Worm (Caenorhabditis elegans) whole organism, dauer: ENCODE data around the gene F20E11.7.
"Not testable (repeated sequence)": the region's sequence is repeated elsewhere in the genome, so short reads cannot be mapped to it uniquely, and the experiment has no call there.

Experiments
- unc-62 ChIP-seq: sonication (generic microtip); optimal IDR thresholded peaks from 2 replicates; lab custom pipeline; 2017; ENCODE audit warnings: missing biosample characterization, missing genetic modification reagents, missing genetic modification characterization

The F20E11.7 gene

ce11 chrV:17464278-17464677, at the start of gene F20E11.7:
TSS of gene F20E11.7 (plus strand) at chrV:17464578.
- not testable (repeated sequence) for TF ChIP-seq unc-62

ce11 chrV:17414951-17415350, 49.4 kb upstream of the F20E11.7 start, which contains the start of gene T27C5.12:
TSS of gene T27C5.12 (plus strand) at chrV:17415251.
- no peak for TF ChIP-seq unc-62

- TF ChIP-seq unc-62: no peak
Measured at ce11 chrV:17416833-17417232, 47.5 kb upstream of the F20E11.7 start, which contains the start of gene clc-21. TSS of gene clc-21 (plus strand) at chrV:17417133.

DNA sequence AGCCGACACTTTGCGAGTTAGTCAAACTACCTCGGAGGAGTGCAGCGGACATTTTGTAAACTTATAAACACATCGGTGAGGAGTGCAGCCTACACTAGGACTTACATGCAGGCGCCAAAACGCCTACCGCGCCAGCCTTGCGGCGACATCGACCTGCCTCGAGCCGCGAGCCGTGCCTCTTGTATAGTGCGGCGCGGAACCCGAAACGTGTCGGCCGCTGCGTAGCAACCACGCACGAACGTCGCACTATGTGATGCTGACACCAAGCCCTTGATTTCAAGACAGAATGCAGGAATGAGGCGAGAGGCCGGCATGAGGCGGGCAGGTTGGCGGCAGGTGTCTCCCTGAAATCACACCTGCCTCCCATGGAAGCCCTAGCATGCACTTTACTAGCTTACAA, 35.1 kb upstream of the F20E11.7 start:
- no peak for TF ChIP-seq unc-62

ce11 chrV:17430066-17430465, 34.3 kb upstream of the F20E11.7 start, which contains the start of gene T27C5.10:
TSS of gene T27C5.10 (minus strand) at chrV:17430166.
- no peak for TF ChIP-seq unc-62

- no peak for TF ChIP-seq unc-62
Measured at ce11 chrV:17430903-17431302, 33.5 kb upstream of the F20E11.7 start, which contains the start of gene srbc-27. TSS of gene srbc-27 (plus strand) at chrV:17431203.

- no peak for TF ChIP-seq unc-62
Measured at ce11 chrV:17436492-17436891, 27.9 kb upstream of the F20E11.7 start, which contains the start of gene F20E11.18. TSS of gene F20E11.18 (minus strand) at chrV:17436592.

- no peak for TF ChIP-seq unc-62
Measured at ce11 chrV:17438317-17438716, 26.1 kb upstream of the F20E11.7 start, which contains the start of gene srsx-2. TSS of gene srsx-2 (minus strand) at chrV:17438417.

DNA sequence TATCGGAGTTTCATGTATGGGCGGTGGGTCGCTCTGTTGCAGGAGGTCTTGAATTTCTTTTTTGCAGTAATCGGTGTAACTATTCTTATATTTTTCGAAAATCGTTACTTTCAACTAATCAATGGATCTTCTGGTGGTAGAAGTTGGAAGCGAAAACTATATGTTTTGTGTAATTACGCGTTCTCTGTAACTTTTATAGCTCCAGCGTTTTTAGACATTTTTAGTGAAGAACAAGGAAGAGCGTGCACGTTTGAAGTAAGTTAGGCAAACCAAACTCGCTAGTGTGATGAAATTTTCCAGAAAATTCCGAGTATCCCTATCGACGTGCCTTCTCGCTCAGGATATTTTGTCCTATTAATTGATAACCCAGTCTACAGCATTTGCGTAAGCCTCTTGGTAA, 25.0 kb upstream of the F20E11.7 start, which contains the start of gene srh-154:
Gene srh-154 (plus strand): TSS at position 301 of the 400 bp plus-strand sequence.
- TF ChIP-seq unc-62: no peak

DNA sequence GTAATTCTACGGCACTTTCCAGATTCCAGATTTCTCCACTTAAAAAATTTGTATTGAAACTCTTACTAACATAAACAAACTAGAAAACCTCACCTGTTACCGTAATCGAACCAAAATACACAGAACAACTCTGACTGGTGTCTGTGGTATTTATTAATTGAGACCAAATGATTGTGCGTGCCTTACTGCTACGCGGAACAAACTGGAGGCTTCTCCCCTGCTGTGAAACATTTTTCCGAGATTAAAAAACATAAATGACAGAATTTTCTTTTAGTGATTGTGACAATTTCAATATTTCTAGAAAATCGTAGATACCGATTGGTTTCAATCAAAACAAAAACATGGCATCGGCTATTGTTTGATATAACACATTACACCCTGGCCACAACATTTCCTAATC, 14.5 kb upstream of the F20E11.7 start:
- TF ChIP-seq unc-62: no peak

ce11 chrV:17456197-17456596, 8.2 kb upstream of the F20E11.7 start, which contains the start of gene srh-203:
TSS of gene srh-203 (minus strand) at chrV:17456297.
- TF ChIP-seq unc-62: not testable (repeated sequence)

DNA sequence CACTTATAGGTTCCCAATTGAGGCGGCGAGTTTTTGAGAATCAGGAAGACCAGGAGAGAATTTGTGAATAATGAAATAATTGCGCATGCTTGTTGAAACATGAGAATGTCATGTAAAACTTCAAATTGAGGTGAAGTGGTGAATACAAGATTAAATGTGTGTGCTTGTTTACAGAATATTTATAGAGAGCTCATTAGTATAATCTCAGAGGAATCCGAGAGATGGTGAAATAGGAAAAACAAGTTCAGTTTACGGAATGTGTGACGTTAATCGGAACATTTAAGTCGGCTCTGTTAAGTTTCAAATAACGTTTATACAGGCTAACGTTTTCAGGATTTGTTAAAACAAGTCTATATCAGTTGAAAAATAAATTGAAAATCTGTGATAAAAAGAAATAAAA, 6.3 kb upstream of the F20E11.7 start, which contains the start of gene str-200:
Gene str-200 (minus strand): TSS at position 101 of the 400 bp plus-strand sequence.
- no peak for TF ChIP-seq unc-62

ce11 chrV:17460061-17460460, 4.3 kb upstream of the F20E11.7 start, which contains the start of gene srz-48:
TSS of gene srz-48 (minus strand) at chrV:17460161.
- TF ChIP-seq unc-62: no peak

DNA sequence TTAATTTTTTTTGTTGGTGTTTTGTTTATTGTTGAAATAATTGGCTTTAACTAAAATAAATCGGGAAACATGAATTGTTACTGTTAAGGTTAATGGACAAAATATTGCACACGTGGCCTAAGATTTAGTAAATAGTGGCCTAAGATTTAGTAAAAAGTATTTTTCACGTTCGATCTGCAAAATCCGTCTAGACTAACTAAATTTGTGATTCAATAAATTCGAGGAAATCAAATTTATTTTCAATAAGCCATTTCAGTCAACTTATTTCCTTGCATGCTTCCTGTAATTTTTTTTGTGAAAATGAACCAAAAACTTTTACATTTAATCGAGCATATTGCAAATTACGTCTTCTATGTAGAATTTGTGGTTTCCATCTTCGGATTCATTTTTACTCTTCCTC, 2.4 kb downstream of the F20E11.7 start, which contains the start of gene srw-72:
Gene srw-72 (plus strand): TSS at position 301 of the 400 bp plus-strand sequence.
- no peak for TF ChIP-seq unc-62

DNA sequence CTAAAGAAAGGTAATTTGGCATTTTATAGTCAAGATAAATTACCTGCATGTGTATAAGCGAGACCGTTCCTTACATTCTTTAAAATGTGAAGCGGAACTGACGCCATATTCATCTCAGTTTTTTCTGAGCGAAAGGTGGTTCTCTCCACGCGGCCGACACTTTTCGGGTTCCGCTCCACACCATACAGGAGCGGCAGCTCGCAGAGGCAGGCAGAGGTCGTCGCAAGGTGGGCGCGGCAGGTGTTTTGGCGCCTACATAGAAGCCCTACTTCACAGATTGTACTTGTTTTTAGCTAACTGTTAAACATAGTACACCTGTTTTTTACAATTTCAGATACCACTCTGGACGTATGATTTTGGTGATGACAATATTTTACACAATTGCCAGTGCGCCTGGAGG, 3.5 kb downstream of the F20E11.7 start:
- no peak for TF ChIP-seq unc-62

ce11 chrV:17469180-17469579, 4.8 kb downstream of the F20E11.7 start, which contains the start of gene F20E11.17:
TSS of gene F20E11.17 (minus strand) at chrV:17469280.
- TF ChIP-seq unc-62: no peak

DNA sequence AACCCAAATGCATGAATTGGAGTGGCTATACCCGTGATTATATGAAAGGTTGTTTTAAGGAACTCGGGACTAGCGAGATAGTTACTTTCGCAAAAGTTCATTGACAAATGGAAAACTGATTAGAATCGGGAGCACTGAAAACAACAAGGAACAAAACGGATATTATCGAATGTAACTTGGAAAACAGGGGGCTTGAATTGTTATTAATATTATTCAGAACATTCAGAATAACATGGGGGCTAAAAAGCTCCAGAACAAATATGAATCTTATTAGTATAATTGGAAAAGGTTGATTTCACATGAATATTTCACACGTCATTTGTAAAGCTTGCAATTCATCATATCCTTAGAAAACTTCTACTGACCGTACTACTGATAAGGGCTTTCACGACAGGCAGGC, 7.2 kb downstream of the F20E11.7 start, which contains the start of gene srh-235:
Gene srh-235 (minus strand): TSS at position 101 of the 400 bp plus-strand sequence.
- no peak for TF ChIP-seq unc-62

DNA sequence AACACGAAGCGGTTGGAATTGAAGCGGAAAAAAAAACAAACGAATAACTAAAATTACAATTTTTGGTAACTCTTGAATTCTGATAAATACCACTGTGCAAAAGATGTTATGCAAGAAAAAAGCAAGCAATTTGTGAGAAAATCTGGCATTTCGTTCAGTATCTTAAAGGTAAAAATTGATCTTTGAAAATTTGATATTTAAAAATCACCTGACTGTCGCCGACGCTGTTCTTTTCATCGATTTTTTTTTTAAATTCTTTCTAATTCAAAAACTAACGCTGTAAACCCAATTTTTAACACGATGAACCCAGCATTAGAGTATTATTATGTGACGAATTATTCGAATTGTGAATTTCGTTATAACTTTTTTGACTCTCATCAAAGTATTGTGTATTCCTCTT, 9.3 kb downstream of the F20E11.7 start, which contains the start of gene srh-123:
Gene srh-123 (plus strand): TSS at position 301 of the 400 bp plus-strand sequence.
- no peak for TF ChIP-seq unc-62
